Fruit fly (Drosophila melanogaster) whole organism, prepupa: Measurements from ENCODE around the gene c11.1.
A peak's percentile ranks its signal among the peaks of the same experiment; 100 is the strongest.

Source experiments
- CG11294 ChIP-seq: fragments of 200-800 bp; sonication (Bioruptor generic); IDR thresholded peaks from 2 replicates; pipeline ENCODE4 v1.3.6; 2022; ENCODE audit warnings: missing biosample characterization, missing genetic modification characterization
- CG11762 ChIP-seq: fragments of 200-800 bp; sonication (Bioruptor generic); optimal IDR thresholded peaks from 3 replicates; lab custom pipeline; 2016; ENCODE audit warnings: missing biosample characterization, missing genetic modification characterization; ENCODE audit not compliant: insufficient read depth
- CG11902 ChIP-seq: fragments of 200-800 bp; sonication (Bioruptor generic); optimal IDR thresholded peaks from 3 replicates; lab custom pipeline; 2016; ENCODE audit warnings: missing biosample characterization, missing genetic modification characterization
- CG15336 ChIP-seq: fragments of 200-800 bp; sonication (Bioruptor generic); IDR thresholded peaks from 2 replicates; pipeline ENCODE4 v1.3.6; 2022; ENCODE audit warnings: missing biosample characterization, missing genetic modification characterization
- CG1621 ChIP-seq: fragments of 200-800 bp; sonication (Bioruptor generic); optimal IDR thresholded peaks from 3 replicates; lab custom pipeline; 2018; ENCODE audit warnings: missing biosample characterization, mild to moderate bottlenecking, missing genetic modification characterization
- CG16779 ChIP-seq: fragments of 200-800 bp; sonication (Bioruptor generic); optimal IDR thresholded peaks from 3 replicates; lab custom pipeline; 2017; ENCODE audit warnings: missing biosample characterization, mild to moderate bottlenecking, missing genetic modification characterization
- CG3032 ChIP-seq: fragments of 200-800 bp; optimal IDR thresholded peaks from 2 replicates; lab custom pipeline; 2019; ENCODE audit warnings: missing biosample characterization, mild to moderate bottlenecking, missing genetic modification characterization, moderate library complexity
- CG3919 ChIP-seq: fragments of 200-800 bp; sonication (Bioruptor generic); optimal IDR thresholded peaks from 3 replicates; lab custom pipeline; 2016; ENCODE audit warnings: missing biosample characterization, missing genetic modification characterization
- CG4318 ChIP-seq: fragments of 200-800 bp; sonication (Bioruptor generic); optimal IDR thresholded peaks from 3 replicates; lab custom pipeline; 2017; ENCODE audit warnings: missing biosample characterization, mild to moderate bottlenecking, missing genetic modification characterization
- CG6163 ChIP-seq: fragments of 200-800 bp; sonication (Bioruptor generic); IDR thresholded peaks from 3 replicates; pipeline ENCODE4 v1.3.6; 2022; ENCODE audit warnings: missing biosample characterization, missing genetic modification characterization
- CG6276 ChIP-seq: fragments of 200-800 bp; sonication (Bioruptor generic); optimal IDR thresholded peaks from 2 replicates; lab custom pipeline; 2017; ENCODE audit warnings: missing biosample characterization, mild to moderate bottlenecking, missing genetic modification characterization
- CG6792 ChIP-seq: fragments of 200-800 bp; sonication (Bioruptor generic); optimal IDR thresholded peaks from 3 replicates; lab custom pipeline; 2016; ENCODE audit warnings: missing biosample characterization, missing genetic modification characterization
- CG6808 ChIP-seq: fragments of 200-800 bp; sonication (Bioruptor generic); optimal IDR thresholded peaks from 3 replicates; lab custom pipeline; 2017; ENCODE audit warnings: missing biosample characterization, missing genetic modification characterization, mild to moderate bottlenecking, moderate library complexity, missing genetic modification reagents
- CG6854 ChIP-seq: fragments of 200-800 bp; sonication (Bioruptor generic); optimal IDR thresholded peaks from 2 replicates; lab custom pipeline; 2017; ENCODE audit warnings: missing biosample characterization, mild to moderate bottlenecking, missing genetic modification characterization
- CG7368 ChIP-seq: fragments of 200-800 bp; sonication (Bioruptor generic); optimal IDR thresholded peaks from 3 replicates; lab custom pipeline; 2016; ENCODE audit warnings: missing biosample characterization, missing genetic modification characterization
- CG8319 ChIP-seq: fragments of 200-800 bp; sonication (Bioruptor generic); optimal IDR thresholded peaks from 3 replicates; lab custom pipeline; 2016; ENCODE audit warnings: missing biosample characterization, missing genetic modification characterization
- CG9139 ChIP-seq: fragments of 200-800 bp; sonication (Bioruptor generic); optimal IDR thresholded peaks from 3 replicates; lab custom pipeline; 2017; ENCODE audit warnings: missing biosample characterization, mild to moderate bottlenecking, missing genetic modification characterization
- Eip75B ChIP-seq: fragments of 200-800 bp; sonication (Bioruptor generic); optimal IDR thresholded peaks from 3 replicates; lab custom pipeline; 2016; ENCODE audit warnings: missing biosample characterization, missing genetic modification characterization
- Ets21C ChIP-seq: fragments of 200-800 bp; sonication (Bioruptor generic); optimal IDR thresholded peaks from 3 replicates; lab custom pipeline; 2016; ENCODE audit warnings: missing biosample characterization, missing genetic modification characterization
- Ets96B ChIP-seq: fragments of 200-800 bp; optimal IDR thresholded peaks from 2 replicates; lab custom pipeline; 2019; ENCODE audit warnings: missing biosample characterization, mild to moderate bottlenecking, missing genetic modification characterization, moderate library complexity
- Hr38 ChIP-seq: sonication (Bioruptor generic); optimal IDR thresholded peaks from 2 replicates; lab custom pipeline; 2016; ENCODE audit warnings: missing biosample characterization, missing genetic modification characterization
- Hr4 ChIP-seq: fragments of 200-800 bp; sonication (Bioruptor generic); optimal IDR thresholded peaks from 3 replicates; lab custom pipeline; 2016; ENCODE audit warnings: missing biosample characterization, missing genetic modification characterization
- Lpt ChIP-seq: fragments of 200-800 bp; sonication (Bioruptor generic); optimal IDR thresholded peaks from 3 replicates; lab custom pipeline; 2016; ENCODE audit warnings: missing biosample characterization, missing genetic modification characterization
- Met ChIP-seq: fragments of 200-800 bp; sonication (Bioruptor generic); optimal IDR thresholded peaks from 3 replicates; lab custom pipeline; 2016; ENCODE audit warnings: missing biosample characterization, missing genetic modification characterization
- OdsH ChIP-seq: fragments of 200-800 bp; sonication (Bioruptor generic); optimal IDR thresholded peaks from 3 replicates; lab custom pipeline; 2016; ENCODE audit warnings: missing biosample characterization, missing genetic modification characterization
- Smox ChIP-seq: fragments of 200-800 bp; sonication (Bioruptor generic); optimal IDR thresholded peaks from 3 replicates; lab custom pipeline; 2016; ENCODE audit warnings: missing biosample characterization, missing genetic modification characterization
- Sox102F ChIP-seq: fragments of 200-800 bp; sonication (Bioruptor generic); optimal IDR thresholded peaks from 2 replicates; lab custom pipeline; 2016; ENCODE audit warnings: missing biosample characterization, mild to moderate bottlenecking, missing genetic modification characterization
- Sox14 ChIP-seq: fragments of 200-800 bp; sonication (Bioruptor generic); optimal IDR thresholded peaks from 3 replicates; lab custom pipeline; 2016; ENCODE audit warnings: missing biosample characterization, missing genetic modification characterization
- achi ChIP-seq: fragments of 200-800 bp; sonication (Bioruptor generic); optimal IDR thresholded peaks from 3 replicates; lab custom pipeline; 2016; ENCODE audit warnings: missing biosample characterization, missing genetic modification characterization
- cyc ChIP-seq: fragments of 200-800 bp; sonication (Bioruptor generic); optimal IDR thresholded peaks from 3 replicates; lab custom pipeline; 2016; ENCODE audit warnings: missing biosample characterization, missing genetic modification characterization
- dac ChIP-seq: fragments of 200-800 bp; sonication (Bioruptor generic); optimal IDR thresholded peaks from 2 replicates; lab custom pipeline; 2017; ENCODE audit warnings: missing biosample characterization, mild to moderate bottlenecking, missing genetic modification characterization
- dsx ChIP-seq: fragments of 200-800 bp; optimal IDR thresholded peaks from 3 replicates; lab custom pipeline; 2019; ENCODE audit warnings: missing biosample characterization, mild to moderate bottlenecking, missing genetic modification characterization, moderate library complexity; ENCODE audit not compliant: poor library complexity, severe bottlenecking
- eg ChIP-seq: fragments of 200-800 bp; sonication (Bioruptor generic); IDR thresholded peaks from 3 replicates; pipeline ENCODE4 v1.3.6; 2022; ENCODE audit warnings: missing biosample characterization, missing genetic modification characterization
- esn ChIP-seq: fragments of 200-800 bp; sonication (Bioruptor generic); optimal IDR thresholded peaks from 2 replicates; lab custom pipeline; 2016; ENCODE audit warnings: missing biosample characterization, mild to moderate bottlenecking, missing genetic modification characterization, moderate library complexity
- fd59A ChIP-seq: fragments of 200-800 bp; sonication (Bioruptor generic); optimal IDR thresholded peaks from 2 replicates; lab custom pipeline; 2017; ENCODE audit warnings: missing biosample characterization, mild to moderate bottlenecking, missing genetic modification characterization, missing genetic modification reagents
- fd85E ChIP-seq: fragments of 200-800 bp; sonication (Bioruptor generic); optimal IDR thresholded peaks from 3 replicates; lab custom pipeline; 2016; ENCODE audit warnings: missing biosample characterization, missing genetic modification characterization
- fkh ChIP-seq: fragments of 200-800 bp; sonication (Bioruptor generic); optimal IDR thresholded peaks from 3 replicates; lab custom pipeline; 2017; ENCODE audit warnings: missing biosample characterization, mild to moderate bottlenecking, missing genetic modification characterization, moderate library complexity
- lz ChIP-seq: fragments of 200-800 bp; sonication (Bioruptor generic); optimal IDR thresholded peaks from 3 replicates; lab custom pipeline; 2016; ENCODE audit warnings: missing biosample characterization, missing genetic modification characterization
- net ChIP-seq: fragments of 200-800 bp; sonication (Bioruptor generic); optimal IDR thresholded peaks from 3 replicates; lab custom pipeline; 2016; ENCODE audit warnings: missing biosample characterization, missing genetic modification characterization
- pdm3 ChIP-seq: fragments of 200-800 bp; sonication (Bioruptor generic); optimal IDR thresholded peaks from 3 replicates; lab custom pipeline; 2016; ENCODE audit warnings: missing biosample characterization, missing genetic modification characterization
- spab ChIP-seq: fragments of 200-800 bp; sonication (Bioruptor generic); optimal IDR thresholded peaks from 2 replicates; lab custom pipeline; 2017; ENCODE audit warnings: missing biosample characterization, mild to moderate bottlenecking, missing genetic modification characterization, missing genetic modification reagents
- ss ChIP-seq, 2 experiments: fragments of 200-800 bp; sonication (Bioruptor generic); optimal IDR thresholded peaks; 2 replicates in 1 of 2; 3 replicates in 1 of 2; lab custom pipeline; 2017 to 2018; ENCODE audit warnings: mild to moderate bottlenecking in 2 of 2, missing biosample characterization in 2 of 2, missing genetic modification characterization in 2 of 2, moderate library complexity in 1 of 2
- svp ChIP-seq: fragments of 200-800 bp; sonication (Bioruptor generic); peaks from one replicate; lab custom pipeline; 2016; ENCODE audit warnings: missing biosample characterization, missing genetic modification characterization
- topi ChIP-seq: fragments of 200-800 bp; sonication (Bioruptor generic); optimal IDR thresholded peaks from 3 replicates; lab custom pipeline; 2016; ENCODE audit warnings: missing biosample characterization, missing genetic modification characterization
- vri ChIP-seq: fragments of 200-800 bp; sonication (Bioruptor generic); optimal IDR thresholded peaks from 3 replicates; lab custom pipeline; 2016; ENCODE audit warnings: missing biosample characterization, mild to moderate bottlenecking, missing genetic modification characterization

The c11.1 gene

dm6 chrX:9251212-9251877, 31.6 kb downstream of the c11.1 start (continued):
- TF ChIP-seq CG6808 (GFP tag; lab: Kevin White, UChicago) = peak; percentile 54
- TF ChIP-seq Lpt (GFP tag; lab: Kevin White, UChicago) = no peak
- peak; percentile 31 for TF ChIP-seq spab (GFP tag; lab: Kevin White, UChicago)
- peak; percentile 59 for TF ChIP-seq CG11902 (GFP tag; lab: Kevin White, UChicago)
- peak; percentile 52 for TF ChIP-seq CG4318
- peak; percentile 64 for TF ChIP-seq Smox (GFP tag; lab: Kevin White, UChicago)
- peak; percentile 20 for TF ChIP-seq CG8319
- TF ChIP-seq pdm3 (GFP tag; lab: Kevin White, UChicago) = peak; percentile 73
- peak; percentile 51 for TF ChIP-seq dsx (GFP tag; lab: Kevin White, UChicago)

- TF ChIP-seq CG15336 (GFP tag; lab: Robert Waterston, UW) = peak; percentile 37; the same call in 1 of the 2 replicates
- TF ChIP-seq esn (GFP tag; lab: Kevin White, UChicago) = peak; percentile 5
- TF ChIP-seq CG3919 (GFP tag; lab: Kevin White, UChicago) = peak; percentile 56
- no peak for TF ChIP-seq fd85E (GFP tag; lab: Kevin White, UChicago)
- peak; percentile 78 for TF ChIP-seq fkh (GFP tag; lab: Kevin White, UChicago)
- peak; percentile 31 to 62 for TF ChIP-seq ss (GFP tag; optimal IDR thresholded peaks at IDR 0.05; lab: Kevin White, UChicago)
- TF ChIP-seq CG6854 (GFP tag; lab: Kevin White, UChicago) = peak; percentile 43
- peak; percentile 31 for TF ChIP-seq lz
- peak; percentile 3 for TF ChIP-seq vri (GFP tag; lab: Kevin White, UChicago)
- TF ChIP-seq Hr4 (GFP tag; lab: Kevin White, UChicago) = no peak
- TF ChIP-seq net (GFP tag; lab: Kevin White, UChicago) = peak; percentile 14
- TF ChIP-seq CG9139 (GFP tag; lab: Kevin White, UChicago) = peak; percentile 26
- no peak for TF ChIP-seq CG11294 (GFP tag; lab: Robert Waterston, UW)
- TF ChIP-seq Met (GFP tag; lab: Kevin White, UChicago) = peak; percentile 38
- peak; percentile 6 for TF ChIP-seq achi (GFP tag; lab: Kevin White, UChicago)
- TF ChIP-seq fd59A (GFP tag; lab: Kevin White, UChicago) = no peak
- TF ChIP-seq Sox14 (GFP tag; lab: Kevin White, UChicago) = peak; percentile 54
- TF ChIP-seq eg (GFP tag; lab: Robert Waterston, UW) = peak; percentile 57; the same call in 2 of the 3 replicates
- peak; percentile 49 for TF ChIP-seq svp (GFP tag; lab: Kevin White, UChicago)
- TF ChIP-seq CG6163 (GFP tag; lab: Robert Waterston, UW) = peak; percentile 56; the same call in 1 of the 3 replicates
- TF ChIP-seq topi = peak; percentile 20
- no peak for TF ChIP-seq Ets96B (tag; lab: Kevin White, UChicago)
- no peak for TF ChIP-seq dac (GFP tag; lab: Kevin White, UChicago)
- peak; percentile 87 for TF ChIP-seq dsx (GFP tag; lab: Kevin White, UChicago)
- TF ChIP-seq Sox102F (GFP tag; lab: Kevin White, UChicago) = peak; percentile 33
Observed at dm6 chrX:9250161-9250831, 32.6 kb downstream of the c11.1 start, which contains the start of gene CG17754. Gene CG17754 (plus strand): TSS chrX:9250420.

- TF ChIP-seq CG6792 (GFP tag; lab: Kevin White, UChicago) (peak; percentile 14), Sox14 (GFP tag; lab: Kevin White, UChicago) (peak; percentile 28), CG6276 (GFP tag; lab: Kevin White, UChicago) (peak; percentile 18), CG7368 (GFP tag; lab: Kevin White, UChicago) (no peak), CG11294 (GFP tag; lab: Robert Waterston, UW) (no peak), Hr38 (GFP tag; lab: Kevin White, UChicago) (no peak), cyc (GFP tag; lab: Kevin White, UChicago) (peak; percentile 13), Ets96B (tag; lab: Kevin White, UChicago) (peak; percentile 61), Eip75B (GFP tag; lab: Kevin White, UChicago) (peak; percentile 48), lz (peak; percentile 61), vri (GFP tag; lab: Kevin White, UChicago) (no peak), CG6854 (GFP tag; lab: Kevin White, UChicago) (no peak), dac (GFP tag; lab: Kevin White, UChicago) (no peak), CG3032 (tag; lab: Kevin White, UChicago) (peak; percentile 24), CG1621 (no peak), CG11762 (GFP tag; lab: Kevin White, UChicago) (peak; percentile 2), Ets21C (no peak), CG16779 (tag; lab: Kevin White, UChicago) (no peak), OdsH (GFP tag; lab: Kevin White, UChicago) (peak; percentile 58), Smox (GFP tag; lab: Kevin White, UChicago) (peak; percentile 54)
Observed at dm6 chrX:9248040-9248439, 34.9 kb downstream of the c11.1 start.
